Fruit fly (Drosophila melanogaster) whole organism, pupa: ENCODE results near the gene mthl15.
A peak's percentile ranks its signal among the peaks of the same experiment; 100 is the strongest.

Source experiments
- CG12605 ChIP-seq: fragments of 200-800 bp; sonication (Bioruptor generic); IDR thresholded peaks from 2 replicates; pipeline ENCODE4 v1.3.6; 2022; ENCODE audit warnings: missing biosample characterization, missing genetic modification characterization
- CG14655 ChIP-seq: fragments of 200-800 bp; sonication (Bioruptor generic); optimal IDR thresholded peaks from 3 replicates; lab custom pipeline; 2017; ENCODE audit warnings: mild to moderate bottlenecking, missing biosample characterization, missing genetic modification reagents, missing genetic modification characterization
- CG15710 ChIP-seq: fragments of 200-800 bp; sonication (Bioruptor generic); optimal IDR thresholded peaks from 2 replicates; lab custom pipeline; 2018; ENCODE audit warnings: missing biosample characterization, mild to moderate bottlenecking, missing genetic modification characterization, moderate library complexity
- CG17806 ChIP-seq: fragments of 200-800 bp; sonication (Bioruptor generic); optimal IDR thresholded peaks from 2 replicates; lab custom pipeline; 2018; ENCODE audit warnings: missing biosample characterization, mild to moderate bottlenecking, missing genetic modification characterization, moderate library complexity
- CG4496 ChIP-seq: fragments of 200-800 bp; sonication (Bioruptor generic); IDR thresholded peaks from 3 replicates; pipeline ENCODE4 v1.3.6; 2022; ENCODE audit warnings: missing biosample characterization, missing genetic modification characterization
- CG8159 ChIP-seq: fragments of 200-800 bp; sonication (Bioruptor generic); optimal IDR thresholded peaks from 3 replicates; lab custom pipeline; 2018; ENCODE audit warnings: missing biosample characterization, mild to moderate bottlenecking, missing genetic modification characterization, moderate library complexity
- D1 ChIP-seq: fragments of 200-800 bp; sonication (Bioruptor generic); optimal IDR thresholded peaks from 2 replicates; lab custom pipeline; 2018; ENCODE audit warnings: missing biosample characterization, mild to moderate bottlenecking, missing genetic modification characterization, moderate library complexity
- EcR ChIP-seq: fragments of 200-800 bp; sonication (Bioruptor generic); optimal IDR thresholded peaks from 3 replicates; lab custom pipeline; 2019; ENCODE audit warnings: missing biosample characterization, missing genetic modification characterization, mild to moderate bottlenecking, moderate library complexity, missing genetic modification reagents
- Ets98B ChIP-seq: fragments of 200-800 bp; sonication (Bioruptor generic); IDR thresholded peaks from 2 replicates; pipeline ENCODE4 v1.3.6; 2022; ENCODE audit warnings: missing biosample characterization, missing genetic modification characterization
- Pif1B ChIP-seq: fragments of 200-800 bp; sonication (Bioruptor generic); optimal IDR thresholded peaks from 3 replicates; lab custom pipeline; 2016; ENCODE audit warnings: missing biosample characterization, missing genetic modification characterization
- Snoo ChIP-seq: fragments of 200-800 bp; sonication (Bioruptor generic); optimal IDR thresholded peaks from 3 replicates; lab custom pipeline; 2017; ENCODE audit warnings: missing biosample characterization, mild to moderate bottlenecking, missing genetic modification characterization, inconsistent platforms
- fd96Ca ChIP-seq: fragments of 200-800 bp; sonication (Bioruptor generic); IDR thresholded peaks from 3 replicates; pipeline ENCODE4 v1.3.6; 2022; ENCODE audit warnings: missing biosample characterization, missing genetic modification characterization
- gl ChIP-seq: fragments of 200-800 bp; sonication (Bioruptor generic); optimal IDR thresholded peaks from 2 replicates; lab custom pipeline; 2018; ENCODE audit warnings: missing biosample characterization, mild to moderate bottlenecking, missing genetic modification characterization
- rn ChIP-seq: fragments of 200-800 bp; sonication (Bioruptor generic); IDR thresholded peaks from 2 replicates; pipeline ENCODE4 v1.3.6; 2022; ENCODE audit warnings: missing biosample characterization, missing genetic modification characterization

- TF ChIP-seq EcR (GFP tag; lab: Kevin White, UChicago) = no peak
- no peak for TF ChIP-seq D1
- TF ChIP-seq Ets98B (GFP tag; lab: Robert Waterston, UW) = no peak
- no peak for TF ChIP-seq Snoo (tag; lab: Kevin White, UChicago)
- no peak for TF ChIP-seq gl (tag; lab: Kevin White, UChicago)
- TF ChIP-seq CG4496 (GFP tag; lab: Robert Waterston, UW) = no peak
- no peak for TF ChIP-seq CG12605 (GFP tag; lab: Robert Waterston, UW)
- peak; percentile 31 for TF ChIP-seq CG15710 (tag; lab: Kevin White, UChicago)
- no peak for TF ChIP-seq CG17806
- no peak for TF ChIP-seq Pif1B
- no peak for TF ChIP-seq CG14655 (GFP tag; lab: Kevin White, UChicago)
- no peak for TF ChIP-seq CG8159
- no peak for TF ChIP-seq rn
- TF ChIP-seq fd96Ca = no peak
Observed at dm6 chr2L:10220501-10221386, 17.4 kb downstream of the mthl15 start, which contains the start of the genes Npc1a and Prosalpha6.
